Fruit fly (Drosophila melanogaster) whole organism, embryonic: ENCODE results near the gene CG5056.
A peak's percentile ranks its signal among the peaks of the same experiment; 100 is the strongest.

Experiments used
- Awh ChIP-seq: fragments of 200-800 bp; sonication (Bioruptor generic); IDR thresholded peaks from 2 replicates; pipeline ENCODE4, ENCODE4 v1.3.6; 2022; ENCODE audit warnings: missing biosample characterization, missing genetic modification characterization
- CG10462 ChIP-seq: fragments of 200-800 bp; sonication (Bioruptor generic); optimal IDR thresholded peaks from 2 replicates; lab custom pipeline; 2016; ENCODE audit warnings: missing biosample characterization, missing genetic modification characterization
- CG10654 ChIP-seq: fragments of 200-800 bp; sonication (Bioruptor generic); optimal IDR thresholded peaks from 2 replicates; lab custom pipeline; 2016; ENCODE audit warnings: missing biosample characterization, missing genetic modification characterization
- CG11695 ChIP-seq: fragments of 200-800 bp; sonication (Bioruptor generic); IDR thresholded peaks from 3 replicates; pipeline ENCODE4 v1.3.6; 2022; ENCODE audit warnings: missing biosample characterization, missing genetic modification characterization
- CG12219 ChIP-seq: fragments of 200-800 bp; sonication (Bioruptor generic); optimal IDR thresholded peaks from 3 replicates; lab custom pipeline; 2018; ENCODE audit warnings: missing biosample characterization, mild to moderate bottlenecking, missing genetic modification characterization
- CG12942 ChIP-seq: fragments of 200-800 bp; sonication (Bioruptor generic); optimal IDR thresholded peaks from 3 replicates; lab custom pipeline; 2016; ENCODE audit warnings: missing biosample characterization, missing genetic modification characterization
- CG14965 ChIP-seq: fragments of 200-800 bp; sonication (Bioruptor generic); optimal IDR thresholded peaks from 2 replicates; lab custom pipeline; 2016; ENCODE audit warnings: missing biosample characterization, missing genetic modification characterization, borderline replicate concordance
- CG18262 ChIP-seq: fragments of 200-800 bp; optimal IDR thresholded peaks from 3 replicates; lab custom pipeline; 2019; ENCODE audit warnings: missing biosample characterization, mild to moderate bottlenecking, missing genetic modification characterization, moderate library complexity
- CG2116 ChIP-seq: fragments of 200-800 bp; sonication (Bioruptor generic); optimal IDR thresholded peaks from 3 replicates; lab custom pipeline; 2018; ENCODE audit warnings: missing biosample characterization, mild to moderate bottlenecking, missing genetic modification characterization
- CG3065 ChIP-seq: fragments of 200-800 bp; sonication (Bioruptor generic); optimal IDR thresholded peaks from 2 replicates; lab custom pipeline; 2016; ENCODE audit warnings: missing biosample characterization, missing genetic modification characterization
- CG4820 ChIP-seq: fragments of 200-800 bp; sonication (Bioruptor generic); optimal IDR thresholded peaks from 3 replicates; lab custom pipeline; 2016; ENCODE audit warnings: missing biosample characterization, missing genetic modification characterization
- CG6175 ChIP-seq: fragments of 200-800 bp; sonication (Bioruptor generic); IDR thresholded peaks from 3 replicates; pipeline ENCODE4 v1.3.6; 2022; ENCODE audit warnings: missing biosample characterization, missing genetic modification characterization
- CG8281 ChIP-seq: fragments of 200-800 bp; sonication (Bioruptor generic); optimal IDR thresholded peaks from 2 replicates; lab custom pipeline; 2018; ENCODE audit warnings: missing biosample characterization, mild to moderate bottlenecking, missing genetic modification characterization, moderate library complexity
- CG8944 ChIP-seq: fragments of 200-800 bp; sonication (Bioruptor generic); optimal IDR thresholded peaks from 3 replicates; lab custom pipeline; 2016; ENCODE audit warnings: missing biosample characterization, missing genetic modification characterization
- D ChIP-seq, 2 experiments: fragments of 200-800 bp in 1 of 2; fragments of >200 bp in 1 of 2; sonication (Bioruptor generic) in 1 of 2; optimal IDR thresholded peaks; 2 replicates in 1 of 2; 3 replicates in 1 of 2; lab custom pipeline; 2017; ENCODE audit warnings: mild to moderate bottlenecking in 1 of 2, missing biosample characterization in 1 of 2, missing genetic modification characterization in 1 of 2, missing genetic modification reagents in 1 of 2
- Dp ChIP-seq: fragments of 200-800 bp; sonication (Bioruptor generic); optimal IDR thresholded peaks from 2 replicates; lab custom pipeline; 2018; ENCODE audit warnings: missing biosample characterization, mild to moderate bottlenecking, missing genetic modification characterization, moderate library complexity
- Ets65A ChIP-seq: fragments of 200-800 bp; sonication (Bioruptor generic); peaks from one replicate; lab custom pipeline; 2016; ENCODE audit warnings: missing biosample characterization, missing genetic modification characterization
- GATAe ChIP-seq: fragments of 200-800 bp; sonication (Bioruptor generic); conservative IDR thresholded peaks from 2 replicates; pipeline ENCODE4 v1.3.6; 2022; ENCODE audit warnings: missing biosample characterization, missing genetic modification characterization
- H2.0 ChIP-seq: fragments of 200-800 bp; sonication (Bioruptor generic); IDR thresholded peaks from 2 replicates; pipeline ENCODE4 v1.3.6; 2022; ENCODE audit warnings: missing biosample characterization, missing genetic modification characterization
- Hr78 ChIP-seq, 2 experiments: fragments of 200-800 bp in 1 of 2; fragments of >200 bp in 1 of 2; sonication (Bioruptor generic) in 1 of 2; optimal IDR thresholded peaks; 2 replicates each; lab custom pipeline; 2017 to 2019; ENCODE audit warnings: missing biosample characterization in 2 of 2, missing genetic modification characterization in 2 of 2, mild to moderate bottlenecking in 1 of 2, moderate library complexity in 1 of 2
- MESR4 ChIP-seq: fragments of 200-800 bp; sonication (Bioruptor generic); optimal IDR thresholded peaks from 2 replicates; lab custom pipeline; 2018; ENCODE audit warnings: missing biosample characterization, mild to moderate bottlenecking, missing genetic modification characterization, moderate library complexity
- Myb ChIP-seq: fragments of 200-800 bp; sonication (Bioruptor generic); optimal IDR thresholded peaks from 2 replicates; lab custom pipeline; 2016; ENCODE audit warnings: missing biosample characterization, missing genetic modification characterization
- Nf-YA ChIP-seq: fragments of 200-800 bp; sonication (Bioruptor generic); IDR thresholded peaks from 2 replicates; pipeline ENCODE4 v1.3.6; 2022; ENCODE audit warnings: missing biosample characterization, missing genetic modification characterization
- Nf-YC ChIP-seq: fragments of 200-800 bp; optimal IDR thresholded peaks from 3 replicates; lab custom pipeline; 2019; ENCODE audit warnings: missing biosample characterization, mild to moderate bottlenecking, missing genetic modification characterization, moderate library complexity
- Side ChIP-seq: fragments of 200-800 bp; sonication (Bioruptor generic); optimal IDR thresholded peaks from 2 replicates; lab custom pipeline; 2016; ENCODE audit warnings: missing biosample characterization, missing genetic modification characterization
- Sox100B ChIP-seq: fragments of 200-800 bp; sonication (Bioruptor generic); optimal IDR thresholded peaks from 3 replicates; lab custom pipeline; 2018; ENCODE audit warnings: missing biosample characterization, mild to moderate bottlenecking, missing genetic modification characterization
- Trl ChIP-seq, 3 experiments: fragments of >200 bp in 2 of 3; fragments of 200-800 bp in 1 of 3; sonication (Bioruptor generic) in 1 of 3; optimal IDR thresholded peaks; 2 replicates in 1 of 3; 3 replicates in 2 of 3; lab custom pipeline; 2016 to 2017; ENCODE audit warnings: missing biosample characterization in 1 of 3, missing genetic modification characterization in 1 of 3
- ato ChIP-seq: fragments of 200-800 bp; sonication (Bioruptor generic); IDR thresholded peaks from 2 replicates; pipeline ENCODE4 v1.3.6; 2022; ENCODE audit warnings: missing biosample characterization, missing genetic modification characterization; ENCODE audit not compliant: partially characterized antibody
- az2 ChIP-seq: fragments of 200-800 bp; sonication (Bioruptor generic); optimal IDR thresholded peaks from 3 replicates; lab custom pipeline; 2016; ENCODE audit warnings: missing biosample characterization, missing genetic modification characterization
- danr ChIP-seq: fragments of 200-800 bp; sonication (Bioruptor generic); IDR thresholded peaks from 2 replicates; pipeline ENCODE4 v1.3.6; 2022; ENCODE audit warnings: missing biosample characterization, missing genetic modification characterization
- dati ChIP-seq: fragments of 200-800 bp; sonication (Bioruptor generic); IDR thresholded peaks from 2 replicates; pipeline ENCODE4 v1.3.6; 2022; ENCODE audit warnings: missing biosample characterization, missing genetic modification characterization
- dmrt11E ChIP-seq: fragments of 200-800 bp; sonication (Bioruptor generic); optimal IDR thresholded peaks from 3 replicates; lab custom pipeline; 2018; ENCODE audit warnings: missing biosample characterization, mild to moderate bottlenecking, missing genetic modification characterization, moderate library complexity
- dysf ChIP-seq: fragments of 200-800 bp; sonication (Bioruptor generic); IDR thresholded peaks from 3 replicates; pipeline ENCODE4 v1.3.6; 2022; ENCODE audit warnings: missing biosample characterization, missing genetic modification characterization
- ems ChIP-seq: fragments of 200-800 bp; sonication (Bioruptor generic); optimal IDR thresholded peaks from 3 replicates; lab custom pipeline; 2016; ENCODE audit warnings: missing biosample characterization, missing genetic modification characterization
- eyg ChIP-seq: fragments of 200-800 bp; sonication (Bioruptor generic); optimal IDR thresholded peaks from 3 replicates; lab custom pipeline; 2016; ENCODE audit warnings: missing biosample characterization, missing genetic modification characterization
- gt ChIP-seq: fragments of 200-800 bp; sonication (Bioruptor generic); IDR thresholded peaks from 2 replicates; pipeline ENCODE4 v1.3.6; 2022; ENCODE audit warnings: missing biosample characterization, missing genetic modification characterization
- kay ChIP-seq: fragments of 200-800 bp; sonication (Bioruptor generic); optimal IDR thresholded peaks from 2 replicates; lab custom pipeline; 2016; ENCODE audit warnings: missing biosample characterization, missing genetic modification characterization
- lola ChIP-seq, 3 experiments: fragments of >200 bp in 2 of 3; fragments of 200-800 bp in 1 of 3; sonication (Bioruptor generic) in 1 of 3; optimal IDR thresholded peaks; 2 replicates each; lab custom pipeline; 2017 to 2019; ENCODE audit warnings: missing biosample characterization in 3 of 3, missing genetic modification characterization in 3 of 3, mild to moderate bottlenecking in 1 of 3, moderate library complexity in 1 of 3
- mam ChIP-seq: fragments of 200-800 bp; sonication (Bioruptor generic); optimal IDR thresholded peaks from 3 replicates; lab custom pipeline; 2016; ENCODE audit warnings: missing biosample characterization, missing genetic modification characterization
- nerfin-2 ChIP-seq: fragments of 200-800 bp; sonication (Bioruptor generic); IDR thresholded peaks from 2 replicates; pipeline ENCODE4 v1.3.6; 2022; ENCODE audit warnings: missing biosample characterization, missing genetic modification characterization; ENCODE audit not compliant: partially characterized antibody
- p53 ChIP-seq: fragments of 200-800 bp; sonication (Bioruptor generic); optimal IDR thresholded peaks from 2 replicates; lab custom pipeline; 2016; ENCODE audit warnings: missing biosample characterization, missing genetic modification characterization
- pum ChIP-seq: fragments of 200-800 bp; sonication (Bioruptor generic); optimal IDR thresholded peaks from 2 replicates; lab custom pipeline; 2016; ENCODE audit warnings: missing biosample characterization, missing genetic modification characterization
- row ChIP-seq: fragments of 200-800 bp; sonication (Bioruptor generic); IDR thresholded peaks from 3 replicates; pipeline ENCODE4 v1.3.6; 2022; ENCODE audit warnings: missing biosample characterization, missing genetic modification characterization
- seq ChIP-seq: fragments of 200-800 bp; sonication (Bioruptor generic); IDR thresholded peaks from 2 replicates; pipeline ENCODE4 v1.3.6; 2022; ENCODE audit warnings: missing biosample characterization, missing genetic modification characterization
- slou ChIP-seq: fragments of 200-800 bp; sonication (Bioruptor generic); optimal IDR thresholded peaks from 3 replicates; lab custom pipeline; 2016; ENCODE audit warnings: missing biosample characterization, missing genetic modification characterization
- twi ChIP-seq: fragments of 200-800 bp; optimal IDR thresholded peaks from 2 replicates; lab custom pipeline; 2019; ENCODE audit warnings: missing biosample characterization, mild to moderate bottlenecking, missing genetic modification characterization, moderate library complexity
- vfl ChIP-seq: fragments of 200-800 bp; sonication (Bioruptor generic); optimal IDR thresholded peaks from 2 replicates; lab custom pipeline; 2016; ENCODE audit warnings: missing biosample characterization, missing genetic modification characterization
- yki ChIP-seq: fragments of >200 bp; optimal IDR thresholded peaks from 3 replicates; lab custom pipeline; 2018
- zen2 ChIP-seq: fragments of 200-800 bp; sonication (Bioruptor generic); IDR thresholded peaks from 3 replicates; pipeline ENCODE4 v1.3.6; 2022; ENCODE audit warnings: missing biosample characterization, missing genetic modification characterization; ENCODE audit not compliant: partially characterized antibody
- zf30C ChIP-seq: fragments of 200-800 bp; sonication (Bioruptor generic); optimal IDR thresholded peaks from 3 replicates; lab custom pipeline; 2018; ENCODE audit warnings: missing biosample characterization, mild to moderate bottlenecking, missing genetic modification characterization

The CG5056 gene

DNA sequence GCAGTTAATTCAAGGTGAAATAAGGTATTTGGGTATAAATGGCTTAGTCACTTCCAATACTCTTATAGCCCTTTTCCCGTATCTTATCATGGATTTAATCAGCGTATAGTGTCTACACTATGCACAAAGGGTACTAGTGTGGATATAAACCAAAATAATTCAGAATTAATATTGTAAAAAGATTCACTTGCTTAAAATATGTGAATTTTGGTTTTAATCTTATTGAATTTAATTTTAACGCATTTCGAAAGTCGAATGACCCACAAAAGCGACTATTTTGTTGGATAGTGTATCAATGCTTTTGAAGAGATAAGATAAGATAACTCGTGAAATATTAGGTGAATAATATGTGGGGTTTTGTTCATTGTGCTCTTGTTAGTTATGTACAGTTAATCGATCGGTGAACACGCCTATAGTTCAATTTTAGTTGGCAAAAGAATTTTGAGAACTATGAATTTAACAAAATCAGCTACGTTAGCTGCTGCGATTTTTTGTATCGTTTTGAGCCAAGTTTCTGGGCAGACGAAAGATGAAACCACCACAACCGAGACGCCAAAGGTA is 15.5 kb downstream of the CG5056 start, which contains the start of gene CG5096 (continued):
- TF ChIP-seq mam (GFP tag; lab: Kevin White, UChicago) (peak; percentile 86), az2 (GFP tag; lab: Kevin White, UChicago) (peak; percentile 79), slou (GFP tag; lab: Kevin White, UChicago) (peak; percentile 10), twi (tag; lab: Kevin White, UChicago) (peak; percentile 73), pum (GFP tag; lab: Kevin White, UChicago) (peak; percentile 53), CG10654 (peak; percentile 67), yki (lab: Kevin White, UChicago) (no peak), dysf (GFP tag; lab: Robert Waterston, UW) (peak; percentile 90), zen2 (no peak), CG12942 (peak; percentile 76), ato (no peak), GATAe (GFP tag; lab: Robert Waterston, UW) (peak; percentile 100), Trl (optimal IDR thresholded peaks at IDR 0.05; lab: Kevin White, UChicago) (no peak), Trl (GFP tag; optimal IDR thresholded peaks at IDR 0.05; lab: Kevin White, UChicago) (peak; percentile 74), MESR4 (peak; percentile 26), CG6175 (GFP tag; lab: Robert Waterston, UW) (peak; percentile 63; the same call in 1 of the 3 replicates), CG8944 (peak; percentile 43), CG10462 (GFP tag; lab: Kevin White, UChicago) (peak; percentile 52), gt (GFP tag; lab: Robert Waterston, UW) (no peak), kay (GFP tag; lab: Kevin White, UChicago) (peak; percentile 86), Dp (GFP tag; lab: Kevin White, UChicago) (no peak), lola (GFP tag; optimal IDR thresholded peaks at IDR 0.05; lab: Kevin White, UChicago) (peak in 1 of 3 experiments; percentile 58), CG12219 (GFP tag; lab: Kevin White, UChicago) (peak; percentile 89), vfl (GFP tag; lab: Kevin White, UChicago) (peak; percentile 57), Awh (GFP tag; lab: Robert Waterston, UW) (peak; percentile 89), CG11695 (GFP tag; lab: Robert Waterston, UW) (peak; percentile 93), Myb (peak; percentile 68), danr (peak; percentile 81), D (optimal IDR thresholded peaks at IDR 0.05; lab: Kevin White, UChicago) (no peak), D (GFP tag; optimal IDR thresholded peaks at IDR 0.05; lab: Kevin White, UChicago) (peak; percentile 64), Nf-YA (peak; percentile 76), CG18262 (tag; lab: Kevin White, UChicago) (peak; percentile 87), ems (GFP tag; lab: Kevin White, UChicago) (peak; percentile 81), Ets65A (GFP tag; lab: Kevin White, UChicago) (peak; percentile 51), eyg (peak; percentile 69), CG2116 (GFP tag; lab: Kevin White, UChicago) (peak; percentile 49), Hr78 (GFP tag; optimal IDR thresholded peaks at IDR 0.05; lab: Kevin White, UChicago) (no peak), Side (peak; percentile 83), dati (GFP tag; lab: Robert Waterston, UW) (peak; percentile 63; the same call in 1 of the 2 replicates), p53 (GFP tag; lab: Kevin White, UChicago) (no peak), CG14965 (no peak), zf30C (no peak), CG4820 (peak; percentile 67), CG8281 (tag; lab: Kevin White, UChicago) (peak; percentile 72), seq (GFP tag; lab: Robert Waterston, UW) (peak; percentile 89), Sox100B (GFP tag; lab: Kevin White, UChicago) (peak; percentile 83), dmrt11E (tag; lab: Kevin White, UChicago) (peak; percentile 49), Nf-YC (tag; lab: Kevin White, UChicago) (peak; percentile 69), row (GFP tag; lab: Robert Waterston, UW) (peak; percentile 96), H2.0 (GFP tag; lab: Robert Waterston, UW) (peak; percentile 79), CG3065 (GFP tag; lab: Kevin White, UChicago) (peak; percentile 32), nerfin-2 (GFP tag; lab: Robert Waterston, UW) (no peak)
